Worm (Caenorhabditis elegans): ENCODE results near the gene T08G5.15.

DNA sequence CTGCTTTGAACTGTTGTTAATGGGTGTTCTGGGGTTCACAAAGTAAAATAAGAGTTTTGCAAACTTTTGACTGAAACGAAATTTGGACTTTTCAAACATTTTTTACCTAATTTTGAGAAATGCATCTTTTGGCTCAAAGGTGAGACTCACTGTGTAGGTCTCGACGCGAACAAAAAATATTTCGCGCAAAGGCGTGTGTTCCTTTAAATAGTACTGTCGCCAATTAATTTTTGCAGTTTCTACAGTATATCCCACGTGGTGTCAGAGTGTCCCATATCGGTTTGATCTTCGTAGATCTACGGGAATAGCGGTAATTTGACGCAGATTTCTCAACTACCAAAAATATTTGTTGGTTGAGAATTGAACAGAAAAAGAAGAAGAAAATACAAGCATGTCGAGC lies 9.3 kb downstream of the T08G5.15 start:
- TF ChIP-seq pha-4 (tag; optimal IDR thresholded peaks at IDR 0.05) (no peak), ztf-16 (tag; optimal IDR thresholded peaks at IDR 0.05) (no peak), ref-2 (tag; optimal IDR thresholded peaks at IDR 0.05) (no peak), nhr-11 (tag; optimal IDR thresholded peaks at IDR 0.05) (no peak), hlh-6 (tag; optimal IDR thresholded peaks at IDR 0.05) (no peak), pqm-1 (tag; optimal IDR thresholded peaks at IDR 0.05) (no peak), fkh-10 (GFP tag; optimal IDR thresholded peaks at IDR 0.05) (no peak), unc-86 (tag; optimal IDR thresholded peaks at IDR 0.05) (no peak), hlh-8 (tag; optimal IDR thresholded peaks at IDR 0.05) (no peak), eyg-1 (tag; optimal IDR thresholded peaks at IDR 0.05) (no peak), nfya-1 (tag; optimal IDR thresholded peaks at IDR 0.05) (no peak)
